Fruit fly (Drosophila melanogaster) whole organism, adult: ENCODE data around the gene CG14043.
A peak's percentile ranks its signal among the peaks of the same experiment; 100 is the strongest.

Source experiments
- CG11617 ChIP-seq: fragments of 200-800 bp; sonication (Bioruptor generic); optimal IDR thresholded peaks from 2 replicates; lab custom pipeline; 2017; ENCODE audit warnings: mild to moderate bottlenecking, missing biosample characterization, missing genetic modification reagents, missing genetic modification characterization
- CG12768 ChIP-seq: fragments of 200-800 bp; sonication (Bioruptor generic); optimal IDR thresholded peaks from 2 replicates; lab custom pipeline; 2017; ENCODE audit warnings: missing biosample characterization, missing genetic modification characterization, mild to moderate bottlenecking, moderate library complexity, missing genetic modification reagents
- CG14711 ChIP-seq: fragments of 200-800 bp; sonication (Bioruptor generic); optimal IDR thresholded peaks from 2 replicates; lab custom pipeline; 2018; ENCODE audit warnings: missing biosample characterization, mild to moderate bottlenecking, missing genetic modification characterization, moderate library complexity
- CG1620 ChIP-seq: fragments of 200-800 bp; sonication (Bioruptor generic); optimal IDR thresholded peaks from 2 replicates; lab custom pipeline; 2016; ENCODE audit warnings: missing biosample characterization, missing genetic modification characterization
- CG33017 ChIP-seq: fragments of 200-800 bp; sonication (Bioruptor generic); optimal IDR thresholded peaks from 2 replicates; lab custom pipeline; 2018; ENCODE audit warnings: missing biosample characterization, mild to moderate bottlenecking, missing genetic modification characterization, moderate library complexity
- CG5204 ChIP-seq: fragments of 200-800 bp; sonication (Bioruptor generic); optimal IDR thresholded peaks from 2 replicates; lab custom pipeline; 2016; ENCODE audit warnings: missing biosample characterization, missing genetic modification characterization
- CG7045 ChIP-seq: fragments of 200-800 bp; sonication (Bioruptor generic); optimal IDR thresholded peaks from 2 replicates; lab custom pipeline; 2017; ENCODE audit warnings: missing biosample characterization, mild to moderate bottlenecking, missing genetic modification characterization
- CG7101 ChIP-seq: fragments of 200-800 bp; sonication (Bioruptor generic); optimal IDR thresholded peaks from 2 replicates; lab custom pipeline; 2018; ENCODE audit warnings: missing biosample characterization, mild to moderate bottlenecking, missing genetic modification characterization, moderate library complexity
- Clk ChIP-seq: fragments of 200-800 bp; sonication (Bioruptor generic); optimal IDR thresholded peaks from 2 replicates; lab custom pipeline; 2017; ENCODE audit warnings: missing biosample characterization, missing genetic modification characterization
- Crg-1 ChIP-seq: fragments of 200-800 bp; sonication (Bioruptor generic); optimal IDR thresholded peaks from 2 replicates; lab custom pipeline; 2016; ENCODE audit warnings: missing biosample characterization, missing genetic modification characterization
- Hr96 ChIP-seq: fragments of 200-800 bp; sonication (Bioruptor generic); optimal IDR thresholded peaks from 2 replicates; lab custom pipeline; 2016; ENCODE audit warnings: missing biosample characterization, missing genetic modification characterization
- Mnt ChIP-seq: fragments of 200-800 bp; sonication (Bioruptor generic); optimal IDR thresholded peaks from 2 replicates; lab custom pipeline; 2016; ENCODE audit warnings: missing biosample characterization, mild to moderate bottlenecking, missing genetic modification characterization
- bab1 ChIP-seq: fragments of 200-800 bp; sonication (Bioruptor generic); optimal IDR thresholded peaks from 3 replicates; lab custom pipeline; 2019; ENCODE audit warnings: missing biosample characterization, mild to moderate bottlenecking, missing genetic modification characterization, moderate library complexity
- cic ChIP-seq: fragments of 200-800 bp; sonication (Bioruptor generic); optimal IDR thresholded peaks from 2 replicates; lab custom pipeline; 2017; ENCODE audit warnings: missing biosample characterization, mild to moderate bottlenecking, missing genetic modification characterization, moderate library complexity
- cnc ChIP-seq, 2 experiments: fragments of >200 bp; optimal IDR thresholded peaks; 2 replicates each; lab custom pipeline; 2017
- kay ChIP-seq: fragments of 200-800 bp; sonication (Bioruptor generic); peaks from one replicate; lab custom pipeline; 2016; ENCODE audit warnings: missing biosample characterization, missing genetic modification characterization, borderline replicate concordance
- ovo ChIP-seq: fragments of 200-800 bp; sonication (Bioruptor generic); optimal IDR thresholded peaks from 2 replicates; lab custom pipeline; 2016; ENCODE audit warnings: missing biosample characterization, missing genetic modification characterization
- pad ChIP-seq: fragments of 200-800 bp; sonication (Bioruptor generic); optimal IDR thresholded peaks from 3 replicates; lab custom pipeline; 2017; ENCODE audit warnings: missing biosample characterization, missing genetic modification characterization, mild to moderate bottlenecking, moderate library complexity, missing genetic modification reagents
- tj ChIP-seq: fragments of 200-800 bp; sonication (Bioruptor generic); optimal IDR thresholded peaks from 3 replicates; lab custom pipeline; 2017; ENCODE audit warnings: missing biosample characterization, mild to moderate bottlenecking, missing genetic modification characterization, moderate library complexity
- toe ChIP-seq: fragments of 200-800 bp; sonication (Bioruptor generic); optimal IDR thresholded peaks from 2 replicates; lab custom pipeline; 2016; ENCODE audit warnings: missing biosample characterization, missing genetic modification characterization

CG14043 gene

dm6 chr2L:5009306-5010030, 38.0 kb downstream of the CG14043 start, which contains the start of gene Rtnl1:
TSS of gene Rtnl1 (minus strand) at chr2L:5009720.
- TF ChIP-seq cnc (optimal IDR thresholded peaks at IDR 0.05; lab: Kevin White, UChicago) (no peak), CG7045 (GFP tag; lab: Kevin White, UChicago) (no peak), Clk (GFP tag; lab: Kevin White, UChicago) (peak; percentile 15), Mnt (GFP tag; lab: Kevin White, UChicago) (peak; percentile 42), CG11617 (peak; percentile 11), CG12768 (peak; percentile 26), bab1 (peak; percentile 81), CG7101 (tag; lab: Kevin White, UChicago) (peak; percentile 17), CG1620 (GFP tag; lab: Kevin White, UChicago) (peak; percentile 66), CG14711 (tag; lab: Kevin White, UChicago) (peak; percentile 33), cic (GFP tag; lab: Kevin White, UChicago) (peak; percentile 70), Crg-1 (GFP tag; lab: Kevin White, UChicago) (peak; percentile 33), toe (GFP tag; lab: Kevin White, UChicago) (no peak), pad (GFP tag; lab: Kevin White, UChicago) (peak; percentile 22), ovo (no peak), kay (GFP tag; lab: Kevin White, UChicago) (no peak), CG5204 (GFP tag; lab: Kevin White, UChicago) (no peak), Hr96 (GFP tag; lab: Kevin White, UChicago) (no peak), CG33017 (tag; lab: Kevin White, UChicago) (peak; percentile 34), tj (peak; percentile 28)

dm6 chr2L:5010784-5011260, 39.3 kb downstream of the CG14043 start, which contains the start of the genes CG31917, Tfb5 and SelT:
TSS of gene CG31917 (minus strand) at chr2L:5010834.
TSS of gene Tfb5 (minus strand) at chr2L:5010834.
TSS of gene SelT (plus strand) at chr2L:5010922.
- peak; percentile 52 for TF ChIP-seq ovo
- peak; percentile 85 for TF ChIP-seq pad (GFP tag; lab: Kevin White, UChicago)
- TF ChIP-seq CG1620 (GFP tag; lab: Kevin White, UChicago) = peak; percentile 78
- no peak for TF ChIP-seq kay (GFP tag; lab: Kevin White, UChicago)
- peak; percentile 61 for TF ChIP-seq CG7045 (GFP tag; lab: Kevin White, UChicago)
- peak; percentile 73 for TF ChIP-seq CG7101 (tag; lab: Kevin White, UChicago)
- TF ChIP-seq Mnt (GFP tag; lab: Kevin White, UChicago) = peak; percentile 56
- peak; percentile 52 for TF ChIP-seq Crg-1 (GFP tag; lab: Kevin White, UChicago)
- TF ChIP-seq CG33017 (tag; lab: Kevin White, UChicago) = peak; percentile 37
- peak; percentile 83 for TF ChIP-seq bab1
- TF ChIP-seq cnc (optimal IDR thresholded peaks at IDR 0.05; lab: Kevin White, UChicago) = no peak
- no peak for TF ChIP-seq cic (GFP tag; lab: Kevin White, UChicago)
- TF ChIP-seq Clk (GFP tag; lab: Kevin White, UChicago) = peak; percentile 20
- peak; percentile 73 for TF ChIP-seq CG11617
- TF ChIP-seq Hr96 (GFP tag; lab: Kevin White, UChicago) = peak; percentile 71
- TF ChIP-seq CG5204 (GFP tag; lab: Kevin White, UChicago) = no peak
- peak; percentile 58 for TF ChIP-seq CG14711 (tag; lab: Kevin White, UChicago)
- TF ChIP-seq tj = peak; percentile 49
- peak; percentile 82 for TF ChIP-seq toe (GFP tag; lab: Kevin White, UChicago)
- peak; percentile 55 for TF ChIP-seq CG12768

dm6 chr2L:5020479-5020878, 49.0 kb downstream of the CG14043 start:
- no peak for TF ChIP-seq pad (GFP tag; lab: Kevin White, UChicago)
- peak; percentile 91 for TF ChIP-seq tj
- TF ChIP-seq kay (GFP tag; lab: Kevin White, UChicago) = no peak

- TF ChIP-seq CG1620 (GFP tag; lab: Kevin White, UChicago) = no peak
- TF ChIP-seq CG7101 (tag; lab: Kevin White, UChicago) = no peak
- no peak for TF ChIP-seq CG33017 (tag; lab: Kevin White, UChicago)
- TF ChIP-seq CG7045 (GFP tag; lab: Kevin White, UChicago) = no peak
- no peak for TF ChIP-seq Crg-1 (GFP tag; lab: Kevin White, UChicago)
- no peak for TF ChIP-seq CG5204 (GFP tag; lab: Kevin White, UChicago)
- no peak for TF ChIP-seq CG11617
- no peak for TF ChIP-seq kay (GFP tag; lab: Kevin White, UChicago)
- no peak for TF ChIP-seq cnc (optimal IDR thresholded peaks at IDR 0.05; lab: Kevin White, UChicago)
- TF ChIP-seq CG12768 = no peak
- TF ChIP-seq bab1 = no peak
- TF ChIP-seq Clk (GFP tag; lab: Kevin White, UChicago) = no peak
- TF ChIP-seq toe (GFP tag; lab: Kevin White, UChicago) = no peak
Observed at dm6 chr2L:5022602-5023001, 51.1 kb downstream of the CG14043 start.
